Fruit fly (Drosophila melanogaster) whole organism, wandering third instar larva: Measurements from ENCODE around the gene CG32547.
A peak's percentile ranks its signal among the peaks of the same experiment; 100 is the strongest.

Experiments
- CG9705 ChIP-seq: fragments of 200-800 bp; sonication (Bioruptor generic); optimal IDR thresholded peaks from 2 replicates; lab custom pipeline; 2018; ENCODE audit warnings: missing biosample characterization, mild to moderate bottlenecking, missing genetic modification characterization
- Hnf4 ChIP-seq: fragments of 200-800 bp; sonication (Bioruptor generic); optimal IDR thresholded peaks from 2 replicates; lab custom pipeline; 2016; ENCODE audit warnings: missing biosample characterization, mild to moderate bottlenecking, missing genetic modification characterization
- Myc ChIP-seq: fragments of >200 bp; optimal IDR thresholded peaks from 2 replicates; lab custom pipeline; 2017
- psq ChIP-seq: fragments of 200-800 bp; sonication (Bioruptor generic); optimal IDR thresholded peaks from 3 replicates; lab custom pipeline; 2017; ENCODE audit warnings: missing biosample characterization, mild to moderate bottlenecking, missing genetic modification characterization, moderate library complexity
- usp ChIP-seq: fragments of >200 bp; optimal IDR thresholded peaks from 2 replicates; lab custom pipeline; 2017; ENCODE audit warnings: missing biosample characterization, missing genetic modification characterization

DNA sequence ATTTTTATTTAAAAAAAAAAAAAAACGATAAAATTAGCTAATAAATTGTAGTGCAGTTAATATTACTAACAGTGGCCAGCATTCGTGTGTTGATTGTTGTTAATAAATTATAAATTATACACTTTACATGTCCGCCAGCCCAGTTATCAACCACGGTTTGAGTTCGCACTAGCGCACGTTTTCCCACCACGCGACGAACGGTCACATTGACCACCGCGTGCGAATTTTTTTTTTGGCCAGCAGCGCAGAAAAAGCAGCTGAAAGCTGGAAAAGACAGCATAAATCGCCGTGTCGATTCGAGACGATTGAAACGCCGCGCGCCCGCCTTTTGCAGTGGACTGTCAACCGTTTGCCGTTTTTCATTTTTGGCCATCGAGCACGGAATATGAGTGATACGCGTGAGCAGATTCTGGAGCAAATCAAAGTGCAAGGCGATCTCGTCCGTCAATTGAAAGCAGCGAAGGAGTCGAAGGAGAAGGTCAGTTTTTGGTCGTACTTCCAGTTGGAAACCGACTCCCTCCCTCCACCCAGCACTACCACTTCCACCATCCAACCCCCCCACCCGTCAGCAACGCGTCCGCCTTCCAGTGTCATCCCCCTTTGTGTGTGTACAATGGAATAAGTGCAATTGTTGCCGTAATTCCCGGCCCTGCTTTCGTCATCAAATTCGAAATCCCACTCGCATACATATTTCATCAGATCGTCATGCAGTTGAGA is 36.1 kb upstream of the CG32547 start, which contains the start of the genes Bx and HisRS:
- TF ChIP-seq psq (no peak), Hnf4 (GFP tag; lab: Kevin White, UChicago) (no peak), Myc (lab: Kevin White, UChicago) (peak; percentile 60), usp (GFP tag; lab: Kevin White, UChicago) (no peak), CG9705 (no peak)
